Worm (Caenorhabditis elegans): ENCODE data around the gene lig-1.

ce11 chrV:10801154-10801553 lies 12.8 kb upstream of the lig-1 start, which contains the start of gene D1054.18:
- TF ChIP-seq nhr-41 (GFP tag; IDR thresholded peaks at IDR 0.05) (peak; percentile 85), dve-1 (tag; optimal IDR thresholded peaks at IDR 0.05; ENCODE audit: insufficient read depth) (peak; percentile 67), nhr-77 (tag; optimal IDR thresholded peaks at IDR 0.05) (peak; percentile 64), F44E2.7 (GFP tag; IDR thresholded peaks at IDR 0.05) (no peak), pqm-1 (tag; optimal IDR thresholded peaks at IDR 0.05) (peak; percentile 93), mdl-1 (tag; optimal IDR thresholded peaks at IDR 0.05) (peak in 1 of 2 experiments; percentile 39), fkh-10 (GFP tag; optimal IDR thresholded peaks at IDR 0.05) (no peak), Y5F2A.4 (GFP tag; optimal IDR thresholded peaks at IDR 0.05) (no peak), unc-62 (GFP tag; optimal IDR thresholded peaks at IDR 0.05 in 1 of 2) (peak; percentile 51 to 96), unc-62 (tag; optimal IDR thresholded peaks at IDR 0.05) (no peak)
